Worm (Caenorhabditis elegans): ENCODE data around the gene C17C3.5.

- TF ChIP-seq chd-7 (tag; optimal IDR thresholded peaks at IDR 0.05) = no peak
- no peak for TF ChIP-seq snpc-4 (GFP tag; optimal IDR thresholded peaks at IDR 0.05)
- no peak for TF ChIP-seq snpc-4 (tag; optimal IDR thresholded peaks at IDR 0.05)
- TF ChIP-seq unc-62 (GFP tag; optimal IDR thresholded peaks at IDR 0.05) = no peak
- no peak for TF ChIP-seq mcd-1 (GFP tag; IDR thresholded peaks at IDR 0.05)
- no peak for TF ChIP-seq K12H6.12 (tag; optimal IDR thresholded peaks at IDR 0.05)
- no peak for TF ChIP-seq xnd-1 (tag; optimal IDR thresholded peaks at IDR 0.05)
- TF ChIP-seq efl-1 (GFP tag; optimal IDR thresholded peaks at IDR 0.05) = no peak
- TF ChIP-seq lin-54 (GFP tag; optimal IDR thresholded peaks at IDR 0.05) = no peak
- TF ChIP-seq F22D6.2 (tag; optimal IDR thresholded peaks at IDR 0.05) = no peak
- TF ChIP-seq rpc-1 (optimal IDR thresholded peaks at IDR 0.05) = no peak
- TF ChIP-seq rpc-1 (tag; optimal IDR thresholded peaks at IDR 0.05) = no peak
- no peak for TF ChIP-seq hlh-12 (tag; optimal IDR thresholded peaks at IDR 0.05)
- TF ChIP-seq unc-130 (GFP tag; optimal IDR thresholded peaks at IDR 0.05) = no peak
- no peak for TF ChIP-seq rec-8 (tag; optimal IDR thresholded peaks at IDR 0.05)
- no peak for TF ChIP-seq snpc-1.1 (tag; optimal IDR thresholded peaks at IDR 0.05; ENCODE audit: insufficient read depth)
Measured at ce11 chrII:5503760-5504159, 47.9 kb upstream of the C17C3.5 start, which contains the start of gene cyp-44A1.

Data from whole organism, young adult.